Worm (Caenorhabditis elegans) whole organism, young adult: ENCODE measurements around the gene snr-6.
A peak's percentile ranks its signal among the peaks of the same experiment; 100 is the strongest.

ENCODE experiments used
- B0261.1 ChIP-seq: sonication (generic microtip); optimal IDR thresholded peaks from 2 replicates; lab custom pipeline; 2016; ENCODE audit warnings: mild to moderate bottlenecking, missing genetic modification characterization, moderate library complexity, missing compliant biosample characterization
- C06A6.2 ChIP-seq: fragments of 200-800 bp; sonication (Bioruptor generic); conservative IDR thresholded peaks from 2 replicates; pipeline ENCODE4 v1.3.6; 2022; ENCODE audit warnings: missing genetic modification characterization, missing compliant biosample characterization
- D2030.7 ChIP-seq: fragments of 200-800 bp; sonication (Bioruptor generic); IDR thresholded peaks from 2 replicates; pipeline ENCODE4 v1.3.6; 2022; ENCODE audit warnings: missing genetic modification reagents, missing genetic modification characterization, missing compliant biosample characterization
- F10E7.11 ChIP-seq: sonication (generic microtip); optimal IDR thresholded peaks from 2 replicates; lab custom pipeline; 2017; ENCODE audit warnings: mild to moderate bottlenecking, missing genetic modification characterization, moderate library complexity, missing compliant biosample characterization
- F52B5.7 ChIP-seq: sonication (generic microtip); optimal IDR thresholded peaks from 2 replicates; lab custom pipeline; 2016; ENCODE audit warnings: mild to moderate bottlenecking, missing genetic modification characterization, missing compliant biosample characterization
- F55B11.4 ChIP-seq: sonication (generic microtip); optimal IDR thresholded peaks from 2 replicates; lab custom pipeline; 2016; ENCODE audit warnings: missing compliant biosample characterization, missing genetic modification characterization, borderline replicate concordance; ENCODE audit not compliant: insufficient read depth
- K12H6.12 ChIP-seq: fragments of 200-800 bp; sonication (Bioruptor generic); optimal IDR thresholded peaks from 2 replicates; lab custom pipeline; 2018; ENCODE audit warnings: mild to moderate bottlenecking, missing genetic modification characterization, missing compliant biosample characterization
- T07F8.4 ChIP-seq: sonication (generic microtip); optimal IDR thresholded peaks from 2 replicates; lab custom pipeline; 2016; ENCODE audit warnings: mild to moderate bottlenecking, missing genetic modification characterization, moderate library complexity, missing compliant biosample characterization
- Y56A3A.18 ChIP-seq: fragments of 200-800 bp; sonication (Bioruptor generic); IDR thresholded peaks from 2 replicates; pipeline ENCODE4 v1.3.6; 2022; ENCODE audit warnings: missing genetic modification reagents, missing genetic modification characterization, missing compliant biosample characterization
- Y79H2A.3 ChIP-seq: fragments of 200-800 bp; sonication (Bioruptor generic); conservative IDR thresholded peaks from 2 replicates; pipeline ENCODE4 v1.3.6; 2022; ENCODE audit warnings: missing genetic modification reagents, missing genetic modification characterization, missing compliant biosample characterization
- Y95B8A.8 ChIP-seq: fragments of 200-800 bp; sonication (Bioruptor generic); IDR thresholded peaks from 2 replicates; pipeline ENCODE4 v1.3.6; 2022; ENCODE audit warnings: missing genetic modification reagents, missing genetic modification characterization, missing compliant biosample characterization
- atf-7 ChIP-seq: sonication (generic microtip); optimal IDR thresholded peaks from 2 replicates; lab custom pipeline; 2017; ENCODE audit warnings: mild to moderate bottlenecking, missing genetic modification characterization, missing compliant biosample characterization
- cebp-1 ChIP-seq, 2 experiments: fragments of 200-800 bp in 1 of 2; sonication (Bioruptor generic) in 1 of 2; sonication (generic microtip) in 1 of 2; IDR thresholded peaks in 1 of 2; optimal IDR thresholded peaks in 1 of 2; 2 replicates each; pipeline versions ENCODE4 v1.3.6 to Lab custom; 2017 to 2022; ENCODE audit warnings: missing compliant biosample characterization in 2 of 2, missing genetic modification characterization in 2 of 2, mild to moderate bottlenecking in 1 of 2, missing genetic modification reagents in 1 of 2, moderate library complexity in 1 of 2
- ceh-40 ChIP-seq: fragments of 200-800 bp; sonication (Bioruptor generic); IDR thresholded peaks from 2 replicates; pipeline ENCODE4 v1.3.6; 2022; ENCODE audit warnings: missing genetic modification characterization, missing compliant biosample characterization
- chd-7 ChIP-seq: sonication (generic microtip); optimal IDR thresholded peaks from 2 replicates; lab custom pipeline; 2016; ENCODE audit warnings: mild to moderate bottlenecking, missing genetic modification characterization, moderate library complexity, missing compliant biosample characterization
- die-1 ChIP-seq: sonication (generic microtip); optimal IDR thresholded peaks from 2 replicates; lab custom pipeline; 2016; ENCODE audit warnings: missing genotype, mild to moderate bottlenecking, missing genetic modification characterization, missing compliant biosample characterization
- dox-1 ChIP-seq: fragments of 200-800 bp; sonication (Bioruptor generic); IDR thresholded peaks from 2 replicates; pipeline ENCODE4 v1.3.6; 2022; ENCODE audit warnings: missing genetic modification reagents, missing genetic modification characterization, missing compliant biosample characterization
- dpl-1 ChIP-seq: fragments of 150-350 bp; optimal IDR thresholded peaks from 2 replicates; lab custom pipeline; 2014; ENCODE audit warnings: missing biosample characterization, missing genetic modification reagents, missing genetic modification characterization
- egl-44 ChIP-seq: fragments of 200-800 bp; sonication (Bioruptor generic); IDR thresholded peaks from 2 replicates; pipeline ENCODE4 v1.3.6; 2022; ENCODE audit warnings: missing genetic modification reagents, missing genetic modification characterization, missing compliant biosample characterization
- fkh-3 ChIP-seq: sonication (generic microtip); optimal IDR thresholded peaks from 2 replicates; lab custom pipeline; 2016; ENCODE audit warnings: mild to moderate bottlenecking, missing genetic modification characterization, missing compliant biosample characterization
- him-1 ChIP-seq: sonication (generic microtip); optimal IDR thresholded peaks from 2 replicates; lab custom pipeline; 2016; ENCODE audit warnings: missing genotype, missing genetic modification reagents, missing genetic modification characterization, missing compliant biosample characterization
- hlh-26 ChIP-seq: fragments of 200-800 bp; sonication (Bioruptor generic); conservative IDR thresholded peaks from 2 replicates; pipeline ENCODE4 v1.3.6; 2022; ENCODE audit warnings: missing genetic modification reagents, missing genetic modification characterization, missing compliant biosample characterization
- hmg-20 ChIP-seq: fragments of 200-800 bp; sonication (Bioruptor generic); IDR thresholded peaks from 2 replicates; pipeline ENCODE4 v1.3.6; 2022; ENCODE audit warnings: missing genetic modification reagents, missing genetic modification characterization, missing compliant biosample characterization
- let-607 ChIP-seq, 2 experiments: fragments of 200-800 bp in 1 of 2; sonication (Bioruptor generic) in 1 of 2; sonication (generic microtip) in 1 of 2; optimal IDR thresholded peaks; 2 replicates each; lab custom pipeline; 2016 to 2018; ENCODE audit warnings: mild to moderate bottlenecking in 2 of 2, missing compliant biosample characterization in 2 of 2, missing genetic modification characterization in 2 of 2, moderate library complexity in 2 of 2, missing genotype in 1 of 2
- lin-26 ChIP-seq: fragments of 200-800 bp; sonication (Bioruptor generic); IDR thresholded peaks from 2 replicates; pipeline ENCODE4 v1.3.6; 2022; ENCODE audit warnings: missing genetic modification reagents, missing genetic modification characterization, missing compliant biosample characterization
- lin-35 ChIP-seq, 3 experiments: fragments of 150-350 bp in 2 of 3; sonication (generic microtip) in 1 of 3; optimal IDR thresholded peaks; 2 replicates each; lab custom pipeline; 2014 to 2018; ENCODE audit warnings: missing biosample characterization in 3 of 3, missing genetic modification characterization in 3 of 3, missing genetic modification reagents in 3 of 3
- lsl-1 ChIP-seq: fragments of 200-800 bp; sonication (Bioruptor generic); optimal IDR thresholded peaks from 2 replicates; lab custom pipeline; 2018; ENCODE audit warnings: mild to moderate bottlenecking, missing genetic modification characterization, moderate library complexity, missing compliant biosample characterization
- madf-3 ChIP-seq: fragments of 200-800 bp; sonication (Bioruptor generic); IDR thresholded peaks from 2 replicates; pipeline ENCODE4 v1.3.6; 2022; ENCODE audit warnings: missing genetic modification reagents, missing genetic modification characterization, missing compliant biosample characterization
- madf-6 ChIP-seq: fragments of 200-800 bp; sonication (Bioruptor generic); IDR thresholded peaks from 2 replicates; pipeline ENCODE4 v1.3.6; 2022; ENCODE audit warnings: missing genetic modification reagents, missing genetic modification characterization, missing compliant biosample characterization
- madf-8 ChIP-seq: fragments of 200-800 bp; sonication (Bioruptor generic); conservative IDR thresholded peaks from 2 replicates; pipeline ENCODE4 v1.3.6; 2022; ENCODE audit warnings: missing genetic modification reagents, missing genetic modification characterization, missing compliant biosample characterization
- mcd-1 ChIP-seq: fragments of 200-800 bp; sonication (Bioruptor generic); IDR thresholded peaks from 2 replicates; pipeline ENCODE4 v1.3.6; 2022; ENCODE audit warnings: missing genetic modification reagents, missing genetic modification characterization, missing compliant biosample characterization
- mes-4 ChIP-seq: sonication (generic microtip); optimal IDR thresholded peaks from 2 replicates; lab custom pipeline; 2016; ENCODE audit warnings: missing genotype, missing genetic modification characterization, missing compliant biosample characterization
- nfyb-1 ChIP-seq: fragments of 200-800 bp; sonication (Bioruptor generic); IDR thresholded peaks from 2 replicates; pipeline ENCODE4 v1.3.6; 2022; ENCODE audit warnings: missing genetic modification reagents, missing genetic modification characterization, missing compliant biosample characterization
- nhr-90 ChIP-seq: sonication (generic microtip); optimal IDR thresholded peaks from 2 replicates; lab custom pipeline; 2016; ENCODE audit warnings: missing genotype, mild to moderate bottlenecking, missing genetic modification characterization, missing compliant biosample characterization
- pbrm-1 ChIP-seq: fragments of 200-800 bp; sonication (Bioruptor generic); IDR thresholded peaks from 2 replicates; pipeline ENCODE4 v1.3.6; 2022; ENCODE audit warnings: missing genetic modification reagents, missing genetic modification characterization, missing compliant biosample characterization
- snpc-4 ChIP-seq, 5 experiments: fragments of 150-350 bp in 1 of 5; sonication (generic microtip) in 4 of 5; optimal IDR thresholded peaks; 2 replicates each; lab custom pipeline; 2014 to 2018; ENCODE audit warnings: missing genetic modification characterization in 5 of 5, missing biosample characterization in 3 of 5, antibody characterized with exemption in 2 of 5, mild to moderate bottlenecking in 2 of 5, missing compliant biosample characterization in 2 of 5, missing genotype in 2 of 5, moderate library complexity in 2 of 5, missing genetic modification reagents in 1 of 5
- somi-1 ChIP-seq: fragments of 200-800 bp; sonication (Bioruptor generic); optimal IDR thresholded peaks from 2 replicates; lab custom pipeline; 2018; ENCODE audit warnings: mild to moderate bottlenecking, missing genetic modification characterization, missing compliant biosample characterization
- sptf-2 ChIP-seq: fragments of 200-800 bp; sonication (Bioruptor generic); optimal IDR thresholded peaks from 2 replicates; lab custom pipeline; 2018; ENCODE audit warnings: mild to moderate bottlenecking, missing genetic modification characterization, missing compliant biosample characterization
- tbp1 ChIP-seq: fragments of 200-800 bp; sonication (Bioruptor generic); optimal IDR thresholded peaks from 2 replicates; lab custom pipeline; 2018; ENCODE audit warnings: mild to moderate bottlenecking, missing genetic modification characterization, missing compliant biosample characterization
- tlf-1 ChIP-seq: fragments of 200-800 bp; sonication (Bioruptor generic); optimal IDR thresholded peaks from 2 replicates; lab custom pipeline; 2018; ENCODE audit warnings: mild to moderate bottlenecking, missing genetic modification characterization, missing compliant biosample characterization
- zim-3 ChIP-seq: sonication (generic microtip); optimal IDR thresholded peaks from 2 replicates; lab custom pipeline; 2017; ENCODE audit warnings: mild to moderate bottlenecking, missing genetic modification characterization, moderate library complexity, missing compliant biosample characterization
- ztf-18 ChIP-seq: sonication (generic microtip); optimal IDR thresholded peaks from 2 replicates; lab custom pipeline; 2016; ENCODE audit warnings: missing genotype, mild to moderate bottlenecking, missing genetic modification characterization, missing compliant biosample characterization
- ztf-26 ChIP-seq: sonication (generic microtip); optimal IDR thresholded peaks from 2 replicates; lab custom pipeline; 2017; ENCODE audit warnings: missing genetic modification characterization, missing compliant biosample characterization

The snr-6 gene

ce11 chrIII:12411059-12411458 is 18.4 kb downstream of the snr-6 start (continued):
- TF ChIP-seq hlh-26 (GFP tag; lab: Robert Waterston, UW): no peak
- no peak for TF ChIP-seq F55B11.4 (tag; lab: Kevin White, UChicago)
- TF ChIP-seq, all 124 proteins: peak for 0

ce11 chrIII:12410304-12410703 is 19.1 kb downstream of the snr-6 start:
- TF ChIP-seq F10E7.11 (tag; lab: Kevin White, UChicago): no peak

- TF ChIP-seq nfyb-1 (GFP tag; lab: Robert Waterston, UW): peak; percentile 44; the same call in 1 of the 2 replicates
- peak; percentile 15 for TF ChIP-seq somi-1 (GFP tag; lab: Kevin White, UChicago)
- TF ChIP-seq mes-4 (tag; lab: Kevin White, UChicago): peak; percentile 5
- peak; percentile 91 for TF ChIP-seq tbp1
- peak; percentile 7 for TF ChIP-seq ztf-18 (tag; lab: Kevin White, UChicago)
- 0 out of 2 replicates have a peak, but pooled peaks have one; percentile 29 for TF ChIP-seq Y56A3A.18 (GFP tag; lab: Robert Waterston, UW)
- peak; percentile 70 for TF ChIP-seq die-1
- TF ChIP-seq T07F8.4 (tag; lab: Kevin White, UChicago): peak; percentile 11
- TF ChIP-seq mcd-1 (GFP tag; lab: Robert Waterston, UW): peak; percentile 45
- TF ChIP-seq chd-7: peak; percentile 55
- peak; percentile 75 for TF ChIP-seq B0261.1 (tag; lab: Kevin White, UChicago)
- no peak for TF ChIP-seq D2030.7
- 0 out of 2 replicates have a peak, but pooled peaks have one; percentile 18 for TF ChIP-seq Y79H2A.3 (GFP tag; lab: Robert Waterston, UW)
- TF ChIP-seq pbrm-1 (GFP tag; lab: Robert Waterston, UW): no peak
- TF ChIP-seq K12H6.12 (tag; lab: Kevin White, UChicago): no peak
- peak; percentile 54 for TF ChIP-seq dox-1 (GFP tag; lab: Robert Waterston, UW)
- peak; percentile 10 for TF ChIP-seq ztf-26 (tag; lab: Kevin White, UChicago)
- TF ChIP-seq hmg-20 (GFP tag; lab: Robert Waterston, UW): peak; percentile 50; the same call in 1 of the 2 replicates
- TF ChIP-seq Y95B8A.8 (GFP tag; lab: Robert Waterston, UW): no peak
- no peak for TF ChIP-seq atf-7
- TF ChIP-seq zim-3 (tag; lab: Kevin White, UChicago): peak; percentile 7
- TF ChIP-seq egl-44 (GFP tag; lab: Robert Waterston, UW): no peak
- TF ChIP-seq cebp-1 (GFP tag; IDR thresholded peaks at IDR 0.05; lab: Robert Waterston, UW): no peak
- peak; percentile 48 for TF ChIP-seq cebp-1 (tag; optimal IDR thresholded peaks at IDR 0.05; lab: Kevin White, UChicago)
- peak; percentile 1 for TF ChIP-seq F52B5.7 (tag; lab: Kevin White, UChicago)
- TF ChIP-seq snpc-4 (GFP tag; optimal IDR thresholded peaks at IDR 0.05; lab: Kevin White, UChicago): peak; percentile 31
- TF ChIP-seq snpc-4 (tag; optimal IDR thresholded peaks at IDR 0.05; lab: Kevin White, UChicago): peak in 1 of 4 experiments; percentile 5
- TF ChIP-seq nhr-90 (tag; lab: Kevin White, UChicago): peak; percentile 49
- TF ChIP-seq lin-35 (GFP tag; optimal IDR thresholded peaks at IDR 0.05; lab: Kevin White, UChicago): no peak
- no peak for TF ChIP-seq madf-3 (GFP tag; lab: Robert Waterston, UW)
- TF ChIP-seq lsl-1: peak; percentile 41
- no peak for TF ChIP-seq dpl-1 (GFP tag; lab: Kevin White, UChicago)
- TF ChIP-seq let-607 (tag; optimal IDR thresholded peaks at IDR 0.05; lab: Kevin White, UChicago): no peak
- no peak for TF ChIP-seq tlf-1
- peak; percentile 27 for TF ChIP-seq sptf-2 (GFP tag; lab: Kevin White, UChicago)
- peak; percentile 15 for TF ChIP-seq him-1 (tag; lab: Kevin White, UChicago)
- peak; percentile 28; the same call in 1 of the 2 replicates for TF ChIP-seq madf-6
- TF ChIP-seq lin-26 (GFP tag; lab: Robert Waterston, UW): peak; percentile 87
- no peak for TF ChIP-seq ceh-40 (GFP tag; lab: Robert Waterston, UW)
- no peak for TF ChIP-seq madf-8
- TF ChIP-seq fkh-3 (tag; lab: Kevin White, UChicago): no peak
- 0 out of 2 replicates have a peak, but pooled peaks have one; percentile 18 for TF ChIP-seq C06A6.2 (GFP tag; lab: Robert Waterston, UW)
Measured at ce11 chrIII:12399709-12400108, 29.7 kb downstream of the snr-6 start.
